Worm (Caenorhabditis elegans) whole organism, early embryonic: ENCODE measurements around the gene E02A10.4.

Experiments
- ama-1 ChIP-seq: fragments of 150-350 bp; optimal IDR thresholded peaks from 2 replicates; lab custom pipeline; 2014
- ceh-13 ChIP-seq: fragments of 200-800 bp; sonication (Bioruptor generic); optimal IDR thresholded peaks from 2 replicates; lab custom pipeline; 2018; ENCODE audit warnings: mild to moderate bottlenecking, missing genetic modification characterization, missing compliant biosample characterization
- ceh-36 ChIP-seq: sonication (generic microtip); optimal IDR thresholded peaks from 2 replicates; lab custom pipeline; 2016; ENCODE audit warnings: missing genetic modification characterization, inconsistent platforms, missing compliant biosample characterization
- ets-7 ChIP-seq: sonication (generic microtip); optimal IDR thresholded peaks from 2 replicates; lab custom pipeline; 2016; ENCODE audit warnings: missing genotype, missing genetic modification characterization, missing compliant biosample characterization
- flt-1 ChIP-seq: fragments of 200-800 bp; sonication (Bioruptor generic); IDR thresholded peaks from 2 replicates; pipeline ENCODE4 v1.3.6; 2022; ENCODE audit warnings: missing genetic modification characterization, missing compliant biosample characterization
- pes-1 ChIP-seq: fragments of 200-800 bp; sonication (Bioruptor generic); IDR thresholded peaks from 2 replicates; pipeline ENCODE4 v1.3.6; 2022; ENCODE audit warnings: missing genetic modification reagents, missing genetic modification characterization, missing compliant biosample characterization
- tbx-11 ChIP-seq: fragments of 200-800 bp; sonication (Bioruptor generic); IDR thresholded peaks from 2 replicates; pipeline ENCODE4 v1.3.6; 2022; ENCODE audit warnings: missing genetic modification characterization, missing compliant biosample characterization
- tbx-37 ChIP-seq: fragments of 200-800 bp; sonication (Bioruptor generic); conservative IDR thresholded peaks from 2 replicates; pipeline ENCODE4 v1.3.6; 2022; ENCODE audit warnings: missing genetic modification reagents, missing genetic modification characterization, missing compliant biosample characterization

ce11 chrV:12563187-12563586 is 4.6 kb downstream of the E02A10.4 start, which contains the start of gene mrps-5:
- no peak for TF ChIP-seq ceh-13 (GFP tag; lab: Kevin White, UChicago)
- no peak for TF ChIP-seq flt-1
- no peak for TF ChIP-seq ama-1
- TF ChIP-seq ceh-36 (tag; lab: Kevin White, UChicago), result no peak
- no peak for TF ChIP-seq ets-7 (tag; lab: Kevin White, UChicago)
- TF ChIP-seq pes-1 (GFP tag; lab: Robert Waterston, UW), result no peak
- no peak for TF ChIP-seq tbx-37 (GFP tag; lab: Robert Waterston, UW)
- TF ChIP-seq tbx-11 (GFP tag; lab: Robert Waterston, UW), result no peak
